Fruit fly (Drosophila melanogaster) whole organism, embryonic: ENCODE measurements around the gene vers.

Source experiments
- Aef1 ChIP-seq: fragments of 200-800 bp; sonication (Bioruptor generic); IDR thresholded peaks from 3 replicates; pipeline ENCODE4 v1.3.6; 2022; ENCODE audit warnings: missing biosample characterization, missing genetic modification characterization
- Atf6 ChIP-seq: fragments of 200-800 bp; sonication (Bioruptor generic); IDR thresholded peaks from 2 replicates; pipeline ENCODE4 v1.3.6; 2022; ENCODE audit warnings: missing biosample characterization, missing genetic modification characterization
- CG10366 ChIP-seq: fragments of 200-800 bp; sonication (Bioruptor generic); IDR thresholded peaks from 2 replicates; pipeline ENCODE4 v1.3.6; 2022; ENCODE audit warnings: missing biosample characterization, missing genetic modification characterization
- CG10979 ChIP-seq: fragments of 200-800 bp; sonication (Bioruptor generic); optimal IDR thresholded peaks from 2 replicates; lab custom pipeline; 2018; ENCODE audit warnings: missing biosample characterization, mild to moderate bottlenecking, missing genetic modification characterization, moderate library complexity
- CG14441 ChIP-seq: fragments of 200-800 bp; sonication (Bioruptor generic); IDR thresholded peaks from 2 replicates; pipeline ENCODE4 v1.3.6; 2022; ENCODE audit warnings: missing biosample characterization, missing genetic modification characterization
- CG15269 ChIP-seq: fragments of 200-800 bp; sonication (Bioruptor generic); optimal IDR thresholded peaks from 2 replicates; lab custom pipeline; 2018; ENCODE audit warnings: missing biosample characterization, mild to moderate bottlenecking, missing genetic modification characterization, moderate library complexity
- CG1529 ChIP-seq: fragments of 200-800 bp; sonication (Bioruptor generic); optimal IDR thresholded peaks from 3 replicates; lab custom pipeline; 2018; ENCODE audit warnings: missing biosample characterization, missing genetic modification characterization
- CG17359 ChIP-seq: fragments of 200-800 bp; sonication (Bioruptor generic); optimal IDR thresholded peaks from 3 replicates; lab custom pipeline; 2018; ENCODE audit warnings: missing biosample characterization, mild to moderate bottlenecking, missing genetic modification characterization, moderate library complexity
- CG17829 ChIP-seq: fragments of 200-800 bp; optimal IDR thresholded peaks from 2 replicates; lab custom pipeline; 2019; ENCODE audit warnings: missing biosample characterization, mild to moderate bottlenecking, missing genetic modification characterization, moderate library complexity
- CG18262 ChIP-seq: fragments of 200-800 bp; optimal IDR thresholded peaks from 3 replicates; lab custom pipeline; 2019; ENCODE audit warnings: missing biosample characterization, mild to moderate bottlenecking, missing genetic modification characterization, moderate library complexity
- CG2199 ChIP-seq: fragments of 200-800 bp; sonication (Bioruptor generic); IDR thresholded peaks from 3 replicates; pipeline ENCODE4 v1.3.6; 2022; ENCODE audit warnings: missing biosample characterization, missing genetic modification characterization
- CG2712 ChIP-seq: fragments of 200-800 bp; optimal IDR thresholded peaks from 3 replicates; lab custom pipeline; 2019; ENCODE audit warnings: missing biosample characterization, mild to moderate bottlenecking, missing genetic modification characterization, moderate library complexity
- CG32767 ChIP-seq: fragments of 200-800 bp; sonication (Bioruptor generic); IDR thresholded peaks from 2 replicates; pipeline ENCODE4 v1.3.6; 2022; ENCODE audit warnings: missing biosample characterization, missing genetic modification characterization
- CG43689 ChIP-seq: fragments of 200-800 bp; sonication (Bioruptor generic); IDR thresholded peaks from 2 replicates; pipeline ENCODE4 v1.3.6; 2022; ENCODE audit warnings: missing biosample characterization, missing genetic modification characterization
- CG8944 ChIP-seq: fragments of 200-800 bp; sonication (Bioruptor generic); optimal IDR thresholded peaks from 3 replicates; lab custom pipeline; 2016; ENCODE audit warnings: missing biosample characterization, missing genetic modification characterization
- CG9215 ChIP-seq: fragments of 200-800 bp; sonication (Bioruptor generic); IDR thresholded peaks from 2 replicates; pipeline ENCODE4 v1.3.6; 2022; ENCODE audit warnings: missing biosample characterization, missing genetic modification characterization
- Dfd ChIP-seq, 2 experiments: fragments of >200 bp; optimal IDR thresholded peaks; 2 replicates each; lab custom pipeline; 2017; ENCODE audit warnings: missing biosample characterization in 2 of 2, missing genetic modification characterization in 2 of 2
- Hey ChIP-seq: fragments of 200-800 bp; sonication (Bioruptor generic); optimal IDR thresholded peaks from 3 replicates; lab custom pipeline; 2018; ENCODE audit warnings: missing biosample characterization, mild to moderate bottlenecking, missing genetic modification characterization
- Med ChIP-seq: fragments of 200-800 bp; sonication (Bioruptor generic); peaks from one replicate; lab custom pipeline; 2016; ENCODE audit warnings: missing biosample characterization, missing genetic modification characterization, mild to moderate bottlenecking, inconsistent platforms, moderate library complexity
- Nf-YB ChIP-seq: fragments of 200-800 bp; sonication (Bioruptor generic); optimal IDR thresholded peaks from 3 replicates; lab custom pipeline; 2019; ENCODE audit warnings: missing biosample characterization, mild to moderate bottlenecking, missing genetic modification characterization, moderate library complexity
- Oli ChIP-seq: fragments of 200-800 bp; sonication (Bioruptor generic); optimal IDR thresholded peaks from 2 replicates; lab custom pipeline; 2018; ENCODE audit warnings: missing biosample characterization, mild to moderate bottlenecking, missing genetic modification characterization, moderate library complexity
- Poxn ChIP-seq: fragments of 200-800 bp; sonication (Bioruptor generic); IDR thresholded peaks from 2 replicates; pipeline ENCODE4 v1.3.6; 2022; ENCODE audit warnings: missing biosample characterization, missing genetic modification characterization
- Sox102F ChIP-seq: fragments of 200-800 bp; sonication (Bioruptor generic); optimal IDR thresholded peaks from 2 replicates; lab custom pipeline; 2018; ENCODE audit warnings: missing biosample characterization, mild to moderate bottlenecking, missing genetic modification characterization, moderate library complexity
- Stat92E ChIP-seq, 3 experiments: fragments of >200 bp in 2 of 3; fragments of 200-800 bp in 1 of 3; sonication (Bioruptor generic) in 1 of 3; optimal IDR thresholded peaks; 2 replicates each; lab custom pipeline; 2017 to 2019; ENCODE audit warnings: missing biosample characterization in 3 of 3, missing genetic modification characterization in 3 of 3, mild to moderate bottlenecking in 1 of 3, moderate library complexity in 1 of 3
- Xbp1 ChIP-seq: fragments of 200-800 bp; sonication (Bioruptor generic); optimal IDR thresholded peaks from 3 replicates; lab custom pipeline; 2016; ENCODE audit warnings: missing biosample characterization, mild to moderate bottlenecking, missing genetic modification characterization
- aop ChIP-seq: fragments of 200-800 bp; sonication (Bioruptor generic); IDR thresholded peaks from 2 replicates; pipeline ENCODE4 v1.3.6; 2022; ENCODE audit warnings: missing biosample characterization, missing genetic modification characterization
- dati ChIP-seq: fragments of 200-800 bp; sonication (Bioruptor generic); IDR thresholded peaks from 2 replicates; pipeline ENCODE4 v1.3.6; 2022; ENCODE audit warnings: missing biosample characterization, missing genetic modification characterization
- dm ChIP-seq: fragments of 200-800 bp; sonication (Bioruptor generic); optimal IDR thresholded peaks from 3 replicates; lab custom pipeline; 2016; ENCODE audit warnings: missing biosample characterization, missing genetic modification characterization
- dmrt11E ChIP-seq: fragments of 200-800 bp; sonication (Bioruptor generic); optimal IDR thresholded peaks from 3 replicates; lab custom pipeline; 2018; ENCODE audit warnings: missing biosample characterization, mild to moderate bottlenecking, missing genetic modification characterization, moderate library complexity
- dmrt99B ChIP-seq: fragments of 200-800 bp; sonication (Bioruptor generic); optimal IDR thresholded peaks from 2 replicates; lab custom pipeline; 2018; ENCODE audit warnings: missing biosample characterization, mild to moderate bottlenecking, missing genetic modification characterization, moderate library complexity
- dysf ChIP-seq: fragments of 200-800 bp; sonication (Bioruptor generic); IDR thresholded peaks from 3 replicates; pipeline ENCODE4 v1.3.6; 2022; ENCODE audit warnings: missing biosample characterization, missing genetic modification characterization
- fd3F ChIP-seq: fragments of 200-800 bp; sonication (Bioruptor generic); optimal IDR thresholded peaks from 2 replicates; lab custom pipeline; 2018; ENCODE audit warnings: missing biosample characterization, mild to moderate bottlenecking, missing genetic modification characterization, moderate library complexity
- fd96Cb ChIP-seq: fragments of 200-800 bp; sonication (Bioruptor generic); optimal IDR thresholded peaks from 2 replicates; lab custom pipeline; 2018; ENCODE audit warnings: missing biosample characterization, mild to moderate bottlenecking, missing genetic modification characterization, moderate library complexity
- grn ChIP-seq: fragments of 200-800 bp; sonication (Bioruptor generic); optimal IDR thresholded peaks from 3 replicates; lab custom pipeline; 2017; ENCODE audit warnings: missing biosample characterization, missing genetic modification characterization
- ind ChIP-seq: fragments of 200-800 bp; sonication (Bioruptor generic); optimal IDR thresholded peaks from 3 replicates; lab custom pipeline; 2016; ENCODE audit warnings: missing biosample characterization, missing genetic modification characterization
- kay ChIP-seq: fragments of 200-800 bp; sonication (Bioruptor generic); optimal IDR thresholded peaks from 2 replicates; lab custom pipeline; 2016; ENCODE audit warnings: missing biosample characterization, missing genetic modification characterization
- lmd ChIP-seq: fragments of 200-800 bp; sonication (Bioruptor generic); IDR thresholded peaks from 2 replicates; pipeline ENCODE4 v1.3.6; 2022; ENCODE audit warnings: missing biosample characterization, missing genetic modification characterization
- lola ChIP-seq, 3 experiments: fragments of >200 bp in 2 of 3; fragments of 200-800 bp in 1 of 3; sonication (Bioruptor generic) in 1 of 3; optimal IDR thresholded peaks; 2 replicates each; lab custom pipeline; 2017 to 2019; ENCODE audit warnings: missing biosample characterization in 3 of 3, missing genetic modification characterization in 3 of 3, mild to moderate bottlenecking in 1 of 3, moderate library complexity in 1 of 3
- nmo ChIP-seq: fragments of 200-800 bp; sonication (Bioruptor generic); optimal IDR thresholded peaks from 2 replicates; lab custom pipeline; 2018; ENCODE audit warnings: missing biosample characterization, mild to moderate bottlenecking, missing genetic modification characterization, moderate library complexity
- odd ChIP-seq: fragments of 200-800 bp; sonication (Bioruptor generic); optimal IDR thresholded peaks from 2 replicates; lab custom pipeline; 2017; ENCODE audit warnings: missing biosample characterization, mild to moderate bottlenecking, missing genetic modification characterization
- org-1 ChIP-seq: fragments of 200-800 bp; sonication (Bioruptor generic); optimal IDR thresholded peaks from 2 replicates; lab custom pipeline; 2017; ENCODE audit warnings: missing biosample characterization, missing genetic modification characterization
- prd ChIP-seq, 3 experiments: fragments of >200 bp in 2 of 3; fragments of 200-800 bp in 1 of 3; sonication (Bioruptor generic) in 1 of 3; optimal IDR thresholded peaks in 2 of 3; IDR thresholded peaks in 1 of 3; 2 replicates in 2 of 3; 3 replicates in 1 of 3; pipeline versions ENCODE4 v1.3.6 to Lab custom; 2017 to 2022; ENCODE audit warnings: missing biosample characterization in 1 of 3, missing genetic modification characterization in 1 of 3
- row ChIP-seq: fragments of 200-800 bp; sonication (Bioruptor generic); IDR thresholded peaks from 3 replicates; pipeline ENCODE4 v1.3.6; 2022; ENCODE audit warnings: missing biosample characterization, missing genetic modification characterization
- sima ChIP-seq: fragments of 200-800 bp; sonication (Bioruptor generic); optimal IDR thresholded peaks from 2 replicates; lab custom pipeline; 2016; ENCODE audit warnings: missing biosample characterization, missing genetic modification characterization
- sob ChIP-seq: fragments of 200-800 bp; sonication (Bioruptor generic); IDR thresholded peaks from 2 replicates; pipeline ENCODE4 v1.3.6; 2022; ENCODE audit warnings: missing biosample characterization, missing genetic modification characterization
- twi ChIP-seq: fragments of 200-800 bp; optimal IDR thresholded peaks from 2 replicates; lab custom pipeline; 2019; ENCODE audit warnings: missing biosample characterization, mild to moderate bottlenecking, missing genetic modification characterization, moderate library complexity
- vvl ChIP-seq: fragments of 200-800 bp; sonication (Bioruptor generic); IDR thresholded peaks from 2 replicates; pipeline ENCODE4 v1.3.6; 2022; ENCODE audit warnings: missing biosample characterization, missing genetic modification characterization
- zen ChIP-seq: fragments of 200-800 bp; sonication (Bioruptor generic); optimal IDR thresholded peaks from 3 replicates; lab custom pipeline; 2018; ENCODE audit warnings: missing biosample characterization, mild to moderate bottlenecking, missing genetic modification characterization, moderate library complexity

The vers gene

dm6 chr3L:12096799-12097662, 18.9 kb upstream of the vers start (continued):
- no peak for TF ChIP-seq Hey (tag; lab: Kevin White, UChicago)
- TF ChIP-seq Poxn (GFP tag; lab: Robert Waterston, UW) = no peak
- no peak for TF ChIP-seq twi (tag; lab: Kevin White, UChicago)
- TF ChIP-seq Stat92E (GFP tag; optimal IDR thresholded peaks at IDR 0.05; lab: Kevin White, UChicago) = no peak
- peak; percentile 59 for TF ChIP-seq dmrt11E (tag; lab: Kevin White, UChicago)
- TF ChIP-seq sob (GFP tag; lab: Robert Waterston, UW) = peak; percentile 49; the same call in 1 of the 2 replicates
- TF ChIP-seq sima (GFP tag; lab: Kevin White, UChicago) = no peak
- TF ChIP-seq aop = no peak
- no peak for TF ChIP-seq dati (GFP tag; lab: Robert Waterston, UW)
- TF ChIP-seq ind (GFP tag; lab: Kevin White, UChicago) = no peak
- no peak for TF ChIP-seq org-1
- no peak; the same call in 1 of the 2 replicates for TF ChIP-seq CG10366 (GFP tag; lab: Robert Waterston, UW)
- TF ChIP-seq fd96Cb (tag; lab: Kevin White, UChicago) = peak; percentile 18
- no peak for TF ChIP-seq odd
- TF ChIP-seq vvl (GFP tag; lab: Robert Waterston, UW) = peak; percentile 55; the same call in 1 of the 2 replicates
- TF ChIP-seq CG18262 (tag; lab: Kevin White, UChicago) = peak; percentile 43
- TF ChIP-seq CG32767 (GFP tag; lab: Robert Waterston, UW) = 0 out of 2 replicates have a peak, but pooled peaks have one; percentile 16
- no peak for TF ChIP-seq CG9215 (GFP tag; lab: Robert Waterston, UW)
- TF ChIP-seq dmrt99B = peak; percentile 28
- TF ChIP-seq Aef1 (GFP tag; lab: Robert Waterston, UW) = no peak
- peak; percentile 45 for TF ChIP-seq zen (tag; lab: Kevin White, UChicago)
- 0 out of 3 replicates have a peak, but pooled peaks have one; percentile 44 for TF ChIP-seq dysf
- TF ChIP-seq Oli (tag; lab: Kevin White, UChicago) = peak; percentile 4
- peak; percentile 14 for TF ChIP-seq CG15269 (tag; lab: Kevin White, UChicago)
- TF ChIP-seq Dfd (GFP tag; optimal IDR thresholded peaks at IDR 0.05; lab: Kevin White, UChicago) = no peak
- peak; percentile 27 for TF ChIP-seq CG17359 (tag; lab: Kevin White, UChicago)
- peak; percentile 43 for TF ChIP-seq Xbp1 (GFP tag; lab: Kevin White, UChicago)
- TF ChIP-seq CG2199 (GFP tag; lab: Robert Waterston, UW) = no peak
- TF ChIP-seq CG8944 (GFP tag; lab: Kevin White, UChicago) = no peak
- no peak for TF ChIP-seq lmd (GFP tag; lab: Robert Waterston, UW)
- no peak for TF ChIP-seq CG43689
- TF ChIP-seq kay (GFP tag; lab: Kevin White, UChicago) = no peak
- TF ChIP-seq row (GFP tag; lab: Robert Waterston, UW) = peak; percentile 50; the same call in 2 of the 3 replicates
- peak; percentile 29 for TF ChIP-seq nmo
- no peak for TF ChIP-seq dm (GFP tag; lab: Kevin White, UChicago)
- TF ChIP-seq grn (GFP tag; lab: Kevin White, UChicago) = no peak
- peak; percentile 56 for TF ChIP-seq CG2712 (tag; lab: Kevin White, UChicago)
- TF ChIP-seq CG17829 (tag; lab: Kevin White, UChicago) = peak; percentile 23
- TF ChIP-seq CG1529 (GFP tag; lab: Kevin White, UChicago) = peak; percentile 9
- peak in 1 of 3 experiments; percentile 25 for TF ChIP-seq lola (GFP tag; optimal IDR thresholded peaks at IDR 0.05; lab: Kevin White, UChicago)
- TF ChIP-seq Sox102F (GFP tag; lab: Kevin White, UChicago) = peak; percentile 52
- peak; percentile 45 for TF ChIP-seq CG10979 (tag; lab: Kevin White, UChicago)
- no peak for TF ChIP-seq prd (optimal IDR thresholded peaks at IDR 0.05; lab: Kevin White, UChicago)
- peak; percentile 69 for TF ChIP-seq prd (GFP tag; IDR thresholded peaks at IDR 0.05; lab: Robert Waterston, UW)
- no peak for TF ChIP-seq CG14441 (GFP tag; lab: Robert Waterston, UW)
- peak; percentile 72 for TF ChIP-seq Med (GFP tag; lab: Kevin White, UChicago)
- peak; percentile 26; the same call in 1 of the 2 replicates for TF ChIP-seq Atf6 (GFP tag; lab: Robert Waterston, UW)
- TF ChIP-seq fd3F (GFP tag; lab: Kevin White, UChicago) = no peak
- TF ChIP-seq Nf-YB (GFP tag; lab: Kevin White, UChicago) = no peak
